Worm (Caenorhabditis elegans): ENCODE results near the gene acs-19.

acs-19 gene

ce11 chrIII:3907587-3907986 lies 43.3 kb downstream of the acs-19 start, which contains the start of gene mmcm-1:
mmcm-1 (minus strand) TSS chrIII:3907687.
- TF ChIP-seq hlh-6 (tag; optimal IDR thresholded peaks at IDR 0.05): no peak
- TF ChIP-seq ztf-16 (tag; optimal IDR thresholded peaks at IDR 0.05): no peak
- TF ChIP-seq pax-1 (tag; optimal IDR thresholded peaks at IDR 0.05): no peak
- TF ChIP-seq ceh-18 (tag; optimal IDR thresholded peaks at IDR 0.05): no peak
- no peak for TF ChIP-seq elt-4 (tag; optimal IDR thresholded peaks at IDR 0.05)
- TF ChIP-seq ceh-45 (GFP tag; IDR thresholded peaks at IDR 0.05): no peak
- no peak for TF ChIP-seq pag-3 (tag; optimal IDR thresholded peaks at IDR 0.05; ENCODE audit: borderline replicate concordance)
- TF ChIP-seq ceh-2 (tag; optimal IDR thresholded peaks at IDR 0.05): no peak
- TF ChIP-seq lin-11 (tag; optimal IDR thresholded peaks at IDR 0.05): no peak
- no peak for TF ChIP-seq dmd-4 (tag; optimal IDR thresholded peaks at IDR 0.05; ENCODE audit: borderline replicate concordance)
- no peak for TF ChIP-seq lim-6 (tag; optimal IDR thresholded peaks at IDR 0.05)
- TF ChIP-seq ceh-34 (tag; optimal IDR thresholded peaks at IDR 0.05): no peak
- no peak for TF ChIP-seq C08G9.2 (tag; optimal IDR thresholded peaks at IDR 0.05)
- no peak for TF ChIP-seq elt-2 (tag; optimal IDR thresholded peaks at IDR 0.05)
- TF ChIP-seq unc-55 (GFP tag; optimal IDR thresholded peaks at IDR 0.05): no peak
- no peak for TF ChIP-seq sdc-2 (tag; optimal IDR thresholded peaks at IDR 0.05)
- TF ChIP-seq K02D7.2 (tag; optimal IDR thresholded peaks at IDR 0.05): no peak
- TF ChIP-seq nfya-1 (tag; optimal IDR thresholded peaks at IDR 0.05): no peak

- TF ChIP-seq nfya-1 (tag; optimal IDR thresholded peaks at IDR 0.05) (no peak), madf-2 (tag; optimal IDR thresholded peaks at IDR 0.05) (no peak), hlh-15 (tag; optimal IDR thresholded peaks at IDR 0.05) (no peak), ahr-1 (tag; optimal IDR thresholded peaks at IDR 0.05) (no peak), unc-42 (tag; optimal IDR thresholded peaks at IDR 0.05) (no peak), hlh-6 (tag; optimal IDR thresholded peaks at IDR 0.05) (no peak), ceh-9 (tag; optimal IDR thresholded peaks at IDR 0.05) (no peak), ref-2 (tag; optimal IDR thresholded peaks at IDR 0.05) (no peak), elt-2 (tag; optimal IDR thresholded peaks at IDR 0.05) (no peak), che-1 (tag; optimal IDR thresholded peaks at IDR 0.05) (no peak), pha-2 (tag; optimal IDR thresholded peaks at IDR 0.05) (no peak), tbx-7 (tag; optimal IDR thresholded peaks at IDR 0.05) (no peak)
Observed at ce11 chrIII:3908205-3908604, 43.9 kb downstream of the acs-19 start.

DNA sequence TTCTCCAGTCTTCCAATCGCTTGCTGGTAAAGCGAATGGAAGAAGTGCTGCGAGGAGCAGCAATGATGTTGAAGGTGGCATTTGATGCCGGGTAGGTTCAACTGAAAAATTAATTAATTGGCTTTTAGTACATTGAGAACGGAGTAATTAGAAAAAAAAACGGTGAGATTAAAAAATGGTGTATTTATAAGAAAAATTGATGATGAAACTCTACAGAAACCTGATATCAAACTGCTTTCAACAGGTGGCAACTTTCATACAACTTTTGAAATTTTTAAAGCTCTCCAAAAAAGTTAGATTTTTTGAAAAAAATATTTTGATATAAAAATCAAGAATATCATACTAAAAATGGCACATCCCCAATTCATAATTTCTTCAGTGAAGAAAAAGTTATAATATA lies 49.8 kb downstream of the acs-19 start, which contains the start of gene pat-3:
TSS of gene pat-3 (minus strand) at position 101 of the 400 bp plus-strand sequence.
- TF ChIP-seq fkh-10 (GFP tag; optimal IDR thresholded peaks at IDR 0.05) (no peak), nhr-232 (tag; optimal IDR thresholded peaks at IDR 0.05) (no peak), che-1 (tag; optimal IDR thresholded peaks at IDR 0.05) (no peak), elt-2 (tag; optimal IDR thresholded peaks at IDR 0.05) (no peak), gmeb-2 (tag; optimal IDR thresholded peaks at IDR 0.05) (no peak), hlh-13 (GFP tag; optimal IDR thresholded peaks at IDR 0.05) (no peak), ceh-34 (tag; optimal IDR thresholded peaks at IDR 0.05) (no peak)

DNA sequence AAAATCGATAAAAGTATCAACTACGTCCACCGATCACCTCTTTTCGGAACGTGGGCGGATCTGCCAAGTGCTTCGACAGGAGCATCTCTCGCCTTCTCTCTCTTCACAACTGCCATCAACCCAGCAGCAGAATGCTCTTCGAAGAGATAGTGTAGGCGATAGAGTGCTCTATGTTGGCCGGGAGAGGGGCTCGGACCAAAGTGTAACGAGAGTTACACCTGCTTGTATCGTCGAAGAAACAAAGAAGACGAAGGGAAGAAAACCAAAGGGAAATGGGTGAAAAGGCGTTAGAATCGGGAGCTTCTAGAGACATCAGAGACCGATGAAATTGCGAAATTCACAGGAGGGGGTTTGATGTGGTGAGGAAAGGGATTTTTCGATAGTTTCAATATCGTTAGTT lies 50.5 kb downstream of the acs-19 start:
- no peak for TF ChIP-seq T23F11.4 (GFP tag; optimal IDR thresholded peaks at IDR 0.05)
- TF ChIP-seq fkh-6 (tag; optimal IDR thresholded peaks at IDR 0.05): no peak
- TF ChIP-seq hlh-30 (tag; optimal IDR thresholded peaks at IDR 0.05; ENCODE audit: insufficient read depth): no peak
- no peak for TF ChIP-seq pros-1 (tag; optimal IDR thresholded peaks at IDR 0.05)
- TF ChIP-seq pat-9 (tag; optimal IDR thresholded peaks at IDR 0.05): no peak
- no peak for TF ChIP-seq Y22D7AL.16 (tag; optimal IDR thresholded peaks at IDR 0.05)
- TF ChIP-seq dmd-4 (tag; optimal IDR thresholded peaks at IDR 0.05; ENCODE audit: borderline replicate concordance): no peak
- TF ChIP-seq fax-1 (tag; optimal IDR thresholded peaks at IDR 0.05): no peak
- TF ChIP-seq ceh-18 (tag; optimal IDR thresholded peaks at IDR 0.05): peak; percentile 43
- peak; percentile 4 for TF ChIP-seq ceh-31 (tag; optimal IDR thresholded peaks at IDR 0.05)
- TF ChIP-seq hlh-6 (tag; optimal IDR thresholded peaks at IDR 0.05): no peak
- no peak for TF ChIP-seq K09A11.1 (tag; optimal IDR thresholded peaks at IDR 0.05; ENCODE audit: insufficient read depth)
- no peak for TF ChIP-seq ceh-24 (tag; optimal IDR thresholded peaks at IDR 0.05)
- TF ChIP-seq rnt-1 (tag; optimal IDR thresholded peaks at IDR 0.05): peak; percentile 63
- TF ChIP-seq unc-55 (GFP tag; optimal IDR thresholded peaks at IDR 0.05): peak; percentile 78
- TF ChIP-seq hlh-15 (tag; optimal IDR thresholded peaks at IDR 0.05): no peak
- peak; percentile 21 for TF ChIP-seq tbx-2 (tag; optimal IDR thresholded peaks at IDR 0.05)
- TF ChIP-seq unc-3 (GFP tag; conservative IDR thresholded peaks at IDR 0.05): no peak
- no peak for TF ChIP-seq unc-3 (tag; optimal IDR thresholded peaks at IDR 0.05)
- TF ChIP-seq madf-2 (tag; optimal IDR thresholded peaks at IDR 0.05): no peak
- TF ChIP-seq C38D4.7 (GFP tag; optimal IDR thresholded peaks at IDR 0.05): no peak
- TF ChIP-seq ttx-3 (tag; optimal IDR thresholded peaks at IDR 0.05): no peak
- no peak for TF ChIP-seq syd-9 (tag; optimal IDR thresholded peaks at IDR 0.05)
